Worm (Caenorhabditis elegans): ENCODE data around the gene dgn-1.

Gene dgn-1

DNA sequence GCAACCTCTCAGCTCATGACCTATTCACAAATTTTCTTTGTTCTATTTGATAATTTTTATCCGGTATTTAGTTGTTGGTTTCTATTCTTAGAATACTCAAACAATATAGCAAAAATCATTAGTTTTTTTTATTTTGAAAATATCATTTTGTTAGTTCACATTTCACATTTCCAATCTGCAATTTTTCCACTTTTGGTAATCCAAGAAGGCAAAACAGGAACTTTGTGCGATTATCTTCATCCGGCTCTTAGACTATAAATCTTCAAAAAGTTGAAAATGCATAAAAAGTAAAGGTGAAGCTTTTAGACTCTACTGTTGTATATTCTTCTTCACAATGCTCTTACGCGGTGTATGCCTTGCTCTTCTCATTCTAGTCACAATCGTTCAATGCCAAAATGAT lies 29.6 kb upstream of the dgn-1 start, which contains the start of gene nlp-19:
TSS of gene nlp-19 (plus strand) at position 301 of the 400 bp plus-strand sequence.
- TF ChIP-seq lim-6 (tag; optimal IDR thresholded peaks at IDR 0.05) = no peak

DNA sequence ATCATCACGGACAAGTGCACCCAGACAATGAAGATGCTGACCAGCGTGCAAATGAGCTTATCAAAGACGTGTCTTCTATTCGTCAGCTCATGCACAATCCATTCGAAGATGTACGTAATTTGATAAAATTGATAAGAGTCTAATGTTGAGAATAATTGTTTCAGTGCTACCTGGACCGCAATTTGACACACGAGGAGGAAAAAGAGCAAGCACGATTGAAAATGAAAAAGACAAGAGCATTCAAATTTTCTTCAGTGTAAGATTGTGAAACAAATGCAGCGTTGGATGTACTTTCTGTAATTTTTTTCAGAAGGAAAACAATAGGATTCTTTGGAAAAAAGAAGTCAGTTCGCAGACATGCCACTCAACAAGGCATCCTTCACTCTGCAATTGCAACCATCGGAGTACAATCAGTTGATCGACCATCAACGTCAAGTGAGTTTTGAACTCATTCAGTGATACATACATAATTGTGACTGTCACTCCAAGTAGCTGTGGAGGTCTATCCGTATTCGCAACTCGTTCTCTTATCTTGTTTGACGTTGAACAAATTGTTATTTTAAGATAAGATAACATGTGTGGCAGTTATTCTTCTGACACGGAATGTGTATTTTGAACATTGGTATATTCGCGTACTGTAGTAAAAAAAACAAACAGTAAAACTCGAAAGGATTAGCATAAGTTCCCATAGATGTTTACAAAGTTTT lies 28.3 kb upstream of the dgn-1 start:
- TF ChIP-seq ceh-30 (tag; optimal IDR thresholded peaks at IDR 0.05) (no peak), npax-4 (tag; optimal IDR thresholded peaks at IDR 0.05) (no peak), elt-2 (tag; optimal IDR thresholded peaks at IDR 0.05) (peak; percentile 66)

DNA sequence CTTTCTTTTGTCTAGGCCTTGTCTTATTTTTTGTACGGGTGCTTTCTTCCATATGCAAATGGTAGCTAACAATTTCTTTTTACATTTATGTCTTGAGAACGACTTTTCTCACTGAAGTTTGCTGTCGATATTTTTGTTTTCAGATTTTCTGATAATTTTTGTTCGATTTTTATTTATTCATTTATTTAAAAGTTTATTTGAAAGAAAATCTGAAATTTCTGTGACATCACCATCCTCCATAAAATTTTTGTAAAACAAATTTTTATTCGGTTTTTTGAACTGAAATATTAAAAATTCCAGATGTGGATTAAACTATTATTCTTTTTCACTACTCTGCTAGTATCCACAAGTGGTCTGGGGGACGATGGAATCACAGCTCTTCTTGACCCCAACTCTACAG lies 25.0 kb upstream of the dgn-1 start, which contains the start of gene pbo-4:
TSS of gene pbo-4 (plus strand) at position 301 of the 400 bp plus-strand sequence.
- TF ChIP-seq nhr-11 (tag; optimal IDR thresholded peaks at IDR 0.05) (no peak), pax-1 (tag; optimal IDR thresholded peaks at IDR 0.05) (no peak), tbx-7 (tag; optimal IDR thresholded peaks at IDR 0.05) (no peak), F13H6.1 (tag; optimal IDR thresholded peaks at IDR 0.05) (no peak), unc-86 (tag; optimal IDR thresholded peaks at IDR 0.05) (no peak), eyg-1 (tag; optimal IDR thresholded peaks at IDR 0.05) (no peak), sdc-2 (tag; optimal IDR thresholded peaks at IDR 0.05) (no peak), lim-6 (tag; optimal IDR thresholded peaks at IDR 0.05) (no peak), T23F11.4 (GFP tag; optimal IDR thresholded peaks at IDR 0.05) (no peak), ama-1 (optimal IDR thresholded peaks at IDR 0.05) (no peak), ceh-45 (GFP tag; IDR thresholded peaks at IDR 0.05) (no peak), dve-1 (tag; optimal IDR thresholded peaks at IDR 0.05) (no peak), unc-55 (GFP tag; optimal IDR thresholded peaks at IDR 0.05) (no peak), ref-2 (tag; optimal IDR thresholded peaks at IDR 0.05) (no peak), pag-3 (tag; optimal IDR thresholded peaks at IDR 0.05; ENCODE audit: borderline replicate concordance) (no peak), ceh-19 (GFP tag; optimal IDR thresholded peaks at IDR 0.05) (no peak), ets-4 (tag; optimal IDR thresholded peaks at IDR 0.05) (no peak)

DNA sequence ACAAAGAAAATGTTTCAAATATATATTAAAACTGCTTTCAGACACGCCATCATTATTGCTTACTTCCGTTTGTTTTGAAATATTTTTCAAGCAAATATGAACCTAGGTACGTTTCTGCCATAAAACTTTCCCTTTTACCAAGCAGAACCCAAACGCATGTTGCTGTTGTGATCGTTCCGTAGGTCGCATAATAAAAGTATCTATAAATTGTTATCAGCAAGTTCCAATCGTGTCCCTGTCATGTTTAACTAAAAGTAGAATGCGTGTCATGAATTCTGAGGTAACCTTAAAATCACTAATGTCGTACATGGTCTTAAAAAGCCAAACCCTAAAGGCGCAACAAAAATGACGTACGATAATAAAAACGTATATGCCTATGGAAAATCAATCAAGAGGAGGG lies 23.1 kb upstream of the dgn-1 start:
- TF ChIP-seq ceh-14 (tag; optimal IDR thresholded peaks at IDR 0.05) (no peak), hlh-15 (tag; optimal IDR thresholded peaks at IDR 0.05) (no peak)

DNA sequence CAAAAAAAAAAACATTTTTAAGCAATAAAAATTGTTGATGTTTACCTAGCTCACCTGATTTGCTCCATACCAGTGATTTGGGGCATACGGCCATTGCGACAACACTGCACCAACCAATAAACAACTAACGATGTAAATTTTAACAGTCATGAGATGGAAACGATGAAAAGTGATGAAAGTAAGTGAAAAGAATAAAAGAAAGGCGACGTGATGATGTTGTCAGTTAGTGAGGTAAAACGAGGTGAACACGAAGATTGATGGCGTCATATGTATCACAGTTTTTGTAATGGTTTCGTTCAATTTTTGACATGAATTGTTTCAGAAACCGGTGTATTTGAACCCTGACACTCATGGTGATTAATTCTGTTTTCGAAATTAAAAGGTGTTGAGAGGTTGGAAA lies 22.4 kb upstream of the dgn-1 start, which contains the start of gene K09C8.7:
TSS of gene K09C8.7 (minus strand) at position 226 of the 400 bp plus-strand sequence.
- TF ChIP-seq zip-5 (tag; optimal IDR thresholded peaks at IDR 0.05) = no peak
- no peak for TF ChIP-seq ceh-2 (tag; optimal IDR thresholded peaks at IDR 0.05)
- TF ChIP-seq mec-3 (tag; optimal IDR thresholded peaks at IDR 0.05; ENCODE audit: borderline replicate concordance) = no peak
- no peak for TF ChIP-seq ahr-1 (tag; optimal IDR thresholded peaks at IDR 0.05)
- no peak for TF ChIP-seq ceh-19 (GFP tag; optimal IDR thresholded peaks at IDR 0.05)

DNA sequence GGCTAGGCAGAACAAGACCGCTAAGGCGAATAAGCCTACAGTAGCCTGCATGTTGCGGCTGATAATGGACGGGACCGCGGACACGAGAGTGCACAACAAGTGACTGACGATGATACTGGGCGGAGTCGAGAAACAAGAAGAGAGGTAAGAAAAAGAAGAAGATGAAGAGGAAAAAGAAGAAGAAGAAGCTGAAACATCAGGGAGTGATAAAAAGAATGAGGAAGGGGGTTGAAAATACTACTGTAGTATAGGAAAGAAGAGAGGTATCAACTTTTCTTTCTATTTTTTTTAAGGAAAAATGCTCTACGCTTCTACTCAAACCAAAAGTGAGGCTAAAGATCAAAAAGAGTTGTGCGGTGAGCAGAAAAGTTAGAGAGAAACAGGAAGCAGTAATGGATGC lies 20.1 kb upstream of the dgn-1 start, which contains the start of gene T21B6.3:
TSS of gene T21B6.3 (minus strand) at position 101 of the 400 bp plus-strand sequence.
- TF ChIP-seq ceh-31 (tag; optimal IDR thresholded peaks at IDR 0.05) (no peak), dmd-4 (tag; optimal IDR thresholded peaks at IDR 0.05; ENCODE audit: borderline replicate concordance) (no peak), pha-2 (tag; optimal IDR thresholded peaks at IDR 0.05) (no peak), hlh-30 (tag; optimal IDR thresholded peaks at IDR 0.05; ENCODE audit: insufficient read depth) (no peak), pqm-1 (tag; optimal IDR thresholded peaks at IDR 0.05) (no peak), ceh-30 (tag; optimal IDR thresholded peaks at IDR 0.05) (no peak), unc-55 (GFP tag; optimal IDR thresholded peaks at IDR 0.05) (no peak), mec-3 (tag; optimal IDR thresholded peaks at IDR 0.05; ENCODE audit: borderline replicate concordance) (no peak), hlh-15 (tag; optimal IDR thresholded peaks at IDR 0.05) (no peak), ceh-34 (tag; optimal IDR thresholded peaks at IDR 0.05) (no peak), unc-86 (tag; optimal IDR thresholded peaks at IDR 0.05) (no peak), pros-1 (tag; optimal IDR thresholded peaks at IDR 0.05) (no peak), rnt-1 (tag; optimal IDR thresholded peaks at IDR 0.05) (no peak), pha-4 (tag; optimal IDR thresholded peaks at IDR 0.05) (no peak)
